Fruit fly (Drosophila melanogaster) whole organism, prepupa: ENCODE data around the gene CG2260.

Experiments used
- CG10631 ChIP-seq: fragments of 200-800 bp; sonication (Bioruptor generic); optimal IDR thresholded peaks from 2 replicates; lab custom pipeline; 2016; ENCODE audit warnings: missing biosample characterization, missing genetic modification characterization
- CG3919 ChIP-seq: fragments of 200-800 bp; sonication (Bioruptor generic); optimal IDR thresholded peaks from 3 replicates; lab custom pipeline; 2016; ENCODE audit warnings: missing biosample characterization, missing genetic modification characterization
- Ets21C ChIP-seq: fragments of 200-800 bp; sonication (Bioruptor generic); optimal IDR thresholded peaks from 3 replicates; lab custom pipeline; 2016; ENCODE audit warnings: missing biosample characterization, missing genetic modification characterization
- Hr38 ChIP-seq: sonication (Bioruptor generic); optimal IDR thresholded peaks from 2 replicates; lab custom pipeline; 2016; ENCODE audit warnings: missing biosample characterization, missing genetic modification characterization
- Lpt ChIP-seq: fragments of 200-800 bp; sonication (Bioruptor generic); optimal IDR thresholded peaks from 3 replicates; lab custom pipeline; 2016; ENCODE audit warnings: missing biosample characterization, missing genetic modification characterization
- OdsH ChIP-seq: fragments of 200-800 bp; sonication (Bioruptor generic); optimal IDR thresholded peaks from 3 replicates; lab custom pipeline; 2016; ENCODE audit warnings: missing biosample characterization, missing genetic modification characterization
- Sox14 ChIP-seq: fragments of 200-800 bp; sonication (Bioruptor generic); optimal IDR thresholded peaks from 3 replicates; lab custom pipeline; 2016; ENCODE audit warnings: missing biosample characterization, missing genetic modification characterization
- dsx ChIP-seq: fragments of 200-800 bp; optimal IDR thresholded peaks from 3 replicates; lab custom pipeline; 2019; ENCODE audit warnings: missing biosample characterization, mild to moderate bottlenecking, missing genetic modification characterization, moderate library complexity; ENCODE audit not compliant: poor library complexity, severe bottlenecking
- topi ChIP-seq: fragments of 200-800 bp; sonication (Bioruptor generic); optimal IDR thresholded peaks from 3 replicates; lab custom pipeline; 2016; ENCODE audit warnings: missing biosample characterization, missing genetic modification characterization

DNA sequence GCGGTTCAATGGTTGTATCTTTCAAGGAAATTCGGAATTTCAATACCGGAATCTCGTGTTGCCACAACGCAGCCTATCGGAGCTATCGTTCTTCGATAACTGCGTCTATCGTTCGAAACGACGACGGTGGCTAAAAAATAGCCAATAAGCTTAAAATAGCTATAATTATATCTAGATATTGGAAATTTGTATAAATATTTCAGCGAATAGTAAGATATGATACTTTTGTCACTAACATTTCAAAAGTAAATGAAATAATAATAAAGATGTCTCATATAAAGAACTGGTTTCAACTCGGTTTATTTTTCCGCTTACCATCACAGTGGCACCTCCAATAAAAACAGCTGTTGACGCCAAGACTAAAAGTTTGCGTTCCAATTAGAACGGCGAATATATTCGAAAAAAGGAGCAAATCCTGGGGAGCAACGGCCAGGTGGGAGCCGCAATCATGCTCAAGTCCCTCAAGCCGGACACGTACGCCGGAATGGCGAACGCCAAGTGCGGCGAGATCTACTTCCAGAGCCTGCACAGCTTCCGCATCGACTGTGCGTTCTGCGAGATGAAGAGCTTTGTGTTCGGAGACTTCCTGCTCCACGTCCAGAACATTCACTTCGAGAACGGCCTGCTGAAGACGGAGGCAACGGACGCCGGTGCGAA is 24.7 kb upstream of the CG2260 start, which contains the start of the genes alpha-PheRS and CG2129:
- TF ChIP-seq CG3919 (GFP tag; lab: Kevin White, UChicago) (no peak), CG10631 (GFP tag; lab: Kevin White, UChicago) (no peak), Sox14 (GFP tag; lab: Kevin White, UChicago) (peak; percentile 22), Ets21C (GFP tag; lab: Kevin White, UChicago) (no peak), topi (GFP tag; lab: Kevin White, UChicago) (peak; percentile 46), dsx (GFP tag; lab: Kevin White, UChicago) (no peak), OdsH (GFP tag; lab: Kevin White, UChicago) (no peak), Lpt (GFP tag; lab: Kevin White, UChicago) (no peak), Hr38 (GFP tag; lab: Kevin White, UChicago) (no peak)
